Worm (Caenorhabditis elegans) whole organism, midembryonic: ENCODE results near the gene clec-218.

Experiments
- flt-1 ChIP-seq: fragments of 200-800 bp; sonication (Bioruptor generic); IDR thresholded peaks from 2 replicates; pipeline ENCODE4 v1.3.6; 2022; ENCODE audit warnings: missing genetic modification characterization, missing compliant biosample characterization
- ztf-29 ChIP-seq: fragments of 200-800 bp; sonication (Bioruptor generic); IDR thresholded peaks from 2 replicates; pipeline ENCODE4 v1.3.6; 2022; ENCODE audit warnings: missing genetic modification reagents, missing genetic modification characterization, missing compliant biosample characterization

DNA sequence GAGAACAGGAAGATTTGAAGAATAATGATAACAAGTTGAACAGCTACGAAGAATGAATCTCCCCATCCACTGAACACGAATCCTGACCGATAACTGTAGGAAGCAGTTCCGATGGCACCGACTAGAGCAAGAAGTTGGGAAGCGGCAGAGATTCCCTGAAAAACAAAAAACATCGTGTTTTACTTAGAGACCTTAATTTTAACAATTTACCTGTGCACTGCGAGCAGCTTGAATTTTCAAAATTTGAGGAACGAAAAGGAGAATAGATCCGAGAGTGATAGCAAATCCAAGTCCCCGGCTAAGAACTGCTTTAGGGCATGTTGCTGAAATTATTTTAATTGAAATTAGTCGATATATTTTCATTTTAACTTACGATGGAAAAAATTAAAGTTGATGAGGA is 51.0 kb downstream of the clec-218 start:
- no peak for TF ChIP-seq ztf-29 (GFP tag; lab: Robert Waterston, UW)
- no peak for TF ChIP-seq flt-1 (GFP tag; lab: Robert Waterston, UW)
